Fruit fly (Drosophila melanogaster): ENCODE results near the gene sfl.

DNA sequence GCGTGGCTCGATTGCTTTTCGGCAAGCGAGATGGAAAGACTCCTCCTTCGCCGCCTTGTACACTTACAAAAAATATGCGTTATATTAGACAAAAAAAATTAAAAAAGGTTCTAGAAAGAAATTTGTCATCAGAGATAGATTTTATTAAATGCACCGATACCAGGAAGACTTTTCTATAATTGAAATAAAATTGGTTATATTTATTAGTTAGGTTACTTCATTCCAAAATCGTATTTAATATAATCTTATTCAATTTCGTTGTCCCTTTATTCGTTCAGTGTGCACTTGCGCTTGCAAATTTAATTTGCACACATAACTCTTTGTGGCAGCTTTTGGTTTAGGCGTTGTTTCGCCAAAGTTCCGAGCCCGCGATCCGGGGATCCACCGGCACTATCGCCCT lies 33.3 kb upstream of the sfl start:
- TF ChIP-seq CG1647 (GFP tag; optimal IDR thresholded peaks at IDR 0.05) = no peak
- no peak for TF ChIP-seq emc (GFP tag; optimal IDR thresholded peaks at IDR 0.05)
- TF ChIP-seq Spps (tag; optimal IDR thresholded peaks at IDR 0.05) = no peak
- no peak for TF ChIP-seq CG1832 (GFP tag; optimal IDR thresholded peaks at IDR 0.05)
- no peak for TF ChIP-seq sima (GFP tag; optimal IDR thresholded peaks at IDR 0.05)
- TF ChIP-seq hbn (GFP tag; IDR thresholded peaks at IDR 0.05; ENCODE audit: partially characterized antibody) = no peak
